Worm (Caenorhabditis elegans): ENCODE data around the gene grp-1.

grp-1 gene

ce11 chrIII:8043784-8044183 is 41.7 kb upstream of the grp-1 start (continued):
- TF ChIP-seq unc-39 (tag; optimal IDR thresholded peaks at IDR 0.05): no peak
- peak; percentile 97 for TF ChIP-seq madf-9 (GFP tag; conservative IDR thresholded peaks at IDR 0.05)
- TF ChIP-seq dmd-8 (GFP tag; IDR thresholded peaks at IDR 0.05): peak; percentile 83
- TF ChIP-seq ceh-82 (tag; optimal IDR thresholded peaks at IDR 0.05): peak; percentile 28
- TF ChIP-seq unc-62 (GFP tag; optimal IDR thresholded peaks at IDR 0.05 in 1 of 2): peak in 1 of 2 experiments; percentile 100
- peak; percentile 58 for TF ChIP-seq unc-62 (tag; optimal IDR thresholded peaks at IDR 0.05)
- TF ChIP-seq snpc-1.2 (GFP tag; IDR thresholded peaks at IDR 0.05): peak; percentile 88
- peak; percentile 83 for TF ChIP-seq F49E8.2 (tag; optimal IDR thresholded peaks at IDR 0.05; ENCODE audit: borderline replicate concordance)
- TF ChIP-seq saeg-2 (GFP tag; IDR thresholded peaks at IDR 0.05): 0 out of 2 replicates have a peak, but pooled peaks have one; percentile 21
- TF ChIP-seq D1046.2 (GFP tag; IDR thresholded peaks at IDR 0.05): peak; percentile 97
- peak; percentile 100 for TF ChIP-seq ceh-44 (GFP tag; IDR thresholded peaks at IDR 0.05)
- peak; percentile 97 for TF ChIP-seq hlh-11 (tag; optimal IDR thresholded peaks at IDR 0.05)
- TF ChIP-seq F44E2.7 (GFP tag; IDR thresholded peaks at IDR 0.05): peak; percentile 76; the same call in 1 of the 2 replicates
- peak in 1 of 2 experiments; percentile 84 for TF ChIP-seq ZK546.5 (tag; optimal IDR thresholded peaks at IDR 0.05)
- peak; percentile 86 for TF ChIP-seq aly-2 (tag; optimal IDR thresholded peaks at IDR 0.05)
- TF ChIP-seq pha-4 (GFP tag; IDR thresholded peaks at IDR 0.05): peak; percentile 93
- TF ChIP-seq pha-4 (tag; optimal IDR thresholded peaks at IDR 0.05): peak; percentile 98
- TF ChIP-seq dpl-1 (GFP tag; optimal IDR thresholded peaks at IDR 0.05): peak; percentile 92
- TF ChIP-seq lin-29 (GFP tag; IDR thresholded peaks at IDR 0.05): peak; percentile 80; the same call in 1 of the 2 replicates
- TF ChIP-seq ztf-11 (tag; optimal IDR thresholded peaks at IDR 0.05): no peak
- TF ChIP-seq nhr-28 (tag; optimal IDR thresholded peaks at IDR 0.05): peak; percentile 98
- peak; percentile 64; the same call in 1 of the 2 replicates for TF ChIP-seq F26F4.8 (GFP tag; conservative IDR thresholded peaks at IDR 0.05)
- no peak for TF ChIP-seq fos-1 (tag; optimal IDR thresholded peaks at IDR 0.05)
- TF ChIP-seq dve-1 (tag; optimal IDR thresholded peaks at IDR 0.05; ENCODE audit: insufficient read depth): peak; percentile 99
- peak; percentile 90 for TF ChIP-seq nhr-102 (tag; optimal IDR thresholded peaks at IDR 0.05)
- peak; percentile 99 for TF ChIP-seq lin-13 (GFP tag; optimal IDR thresholded peaks at IDR 0.05)
- TF ChIP-seq daf-16 (GFP tag; optimal IDR thresholded peaks at IDR 0.05): peak; percentile 62 to 80
- peak; percentile 90 for TF ChIP-seq daf-16 (tag; optimal IDR thresholded peaks at IDR 0.05)
- TF ChIP-seq nhr-11 (tag; optimal IDR thresholded peaks at IDR 0.05): peak; percentile 99
- no peak for TF ChIP-seq daf-12 (tag; optimal IDR thresholded peaks at IDR 0.05)
- TF ChIP-seq arid-1 (GFP tag; conservative IDR thresholded peaks at IDR 0.05): peak; percentile 98
- peak; percentile 85 for TF ChIP-seq ama-1 (optimal IDR thresholded peaks at IDR 0.05)
- peak; percentile 88 for TF ChIP-seq daf-19 (GFP tag; conservative IDR thresholded peaks at IDR 0.05)
- TF ChIP-seq skn-1 (tag; optimal IDR thresholded peaks at IDR 0.05): no peak
- peak; percentile 99 for TF ChIP-seq unc-130 (GFP tag; optimal IDR thresholded peaks at IDR 0.05)
- peak; percentile 97 for TF ChIP-seq lim-7 (GFP tag; IDR thresholded peaks at IDR 0.05)
- no peak for TF ChIP-seq attf-4 (tag; optimal IDR thresholded peaks at IDR 0.05)
- peak; percentile 94 for TF ChIP-seq spr-1 (tag; optimal IDR thresholded peaks at IDR 0.05)
- TF ChIP-seq vab-7 (GFP tag; IDR thresholded peaks at IDR 0.05): peak; percentile 100
- peak; percentile 99 for TF ChIP-seq dmd-9 (GFP tag; IDR thresholded peaks at IDR 0.05)
- peak; percentile 99 for TF ChIP-seq sdz-12 (GFP tag; optimal IDR thresholded peaks at IDR 0.05)
- peak; percentile 13 for TF ChIP-seq ceh-32 (tag; optimal IDR thresholded peaks at IDR 0.05; ENCODE audit: poor library complexity)
- TF ChIP-seq pqm-1 (tag; optimal IDR thresholded peaks at IDR 0.05): peak; percentile 86
- TF ChIP-seq mxl-2 (GFP tag; conservative IDR thresholded peaks at IDR 0.05): peak; percentile 89
- TF ChIP-seq nhr-48 (tag; optimal IDR thresholded peaks at IDR 0.05): peak; percentile 78
- peak; percentile 96 to 98 for TF ChIP-seq lsy-2 (tag; optimal IDR thresholded peaks at IDR 0.05)
- TF ChIP-seq T26A8.4 (GFP tag; IDR thresholded peaks at IDR 0.05): peak; percentile 83
- TF ChIP-seq lin-1 (GFP tag; IDR thresholded peaks at IDR 0.05): peak; percentile 76; the same call in 1 of the 2 replicates
- TF ChIP-seq lin-15B (tag; optimal IDR thresholded peaks at IDR 0.05): peak; percentile 91
- peak; percentile 94 for TF ChIP-seq nhr-42 (GFP tag; IDR thresholded peaks at IDR 0.05)
- no peak; the same call in 1 of the 2 replicates for TF ChIP-seq zfp-3 (GFP tag; conservative IDR thresholded peaks at IDR 0.05)
- peak; percentile 3 to 93 for TF ChIP-seq mdl-1 (tag; optimal IDR thresholded peaks at IDR 0.05)

All from whole organism, L4 larva.